Fruit fly (Drosophila melanogaster) whole organism, embryonic: ENCODE results near the gene rols.

Source experiments
- ATbp ChIP-seq: fragments of 200-800 bp; sonication (Bioruptor generic); optimal IDR thresholded peaks from 2 replicates; lab custom pipeline; 2017; ENCODE audit warnings: missing biosample characterization, mild to moderate bottlenecking, missing genetic modification characterization, missing genetic modification reagents
- Bgb ChIP-seq: fragments of 200-800 bp; sonication (Bioruptor generic); IDR thresholded peaks from 2 replicates; pipeline ENCODE4 v1.3.6; 2022; ENCODE audit warnings: missing biosample characterization, missing genetic modification characterization; ENCODE audit not compliant: partially characterized antibody
- CG1024 ChIP-seq: fragments of 200-800 bp; sonication (Bioruptor generic); IDR thresholded peaks from 2 replicates; pipeline ENCODE4 v1.3.6; 2022; ENCODE audit warnings: missing biosample characterization, missing genetic modification characterization
- CG10267 ChIP-seq: fragments of 200-800 bp; sonication (Bioruptor generic); optimal IDR thresholded peaks from 2 replicates; lab custom pipeline; 2018; ENCODE audit warnings: missing biosample characterization, mild to moderate bottlenecking, missing genetic modification characterization, moderate library complexity
- CG10431 ChIP-seq: fragments of 200-800 bp; sonication (Bioruptor generic); optimal IDR thresholded peaks from 3 replicates; lab custom pipeline; 2018; ENCODE audit warnings: missing biosample characterization, mild to moderate bottlenecking, missing genetic modification characterization
- CG10654 ChIP-seq: fragments of 200-800 bp; sonication (Bioruptor generic); optimal IDR thresholded peaks from 2 replicates; lab custom pipeline; 2016; ENCODE audit warnings: missing biosample characterization, missing genetic modification characterization
- CG12071 ChIP-seq: fragments of 200-800 bp; sonication (Bioruptor generic); optimal IDR thresholded peaks from 3 replicates; lab custom pipeline; 2018; ENCODE audit warnings: missing biosample characterization, mild to moderate bottlenecking, missing genetic modification characterization
- CG12769 ChIP-seq: fragments of 200-800 bp; sonication (Bioruptor generic); optimal IDR thresholded peaks from 2 replicates; lab custom pipeline; 2019; ENCODE audit warnings: missing biosample characterization, mild to moderate bottlenecking, missing genetic modification characterization, moderate library complexity
- CG13624 ChIP-seq: fragments of 200-800 bp; sonication (Bioruptor generic); optimal IDR thresholded peaks from 2 replicates; lab custom pipeline; 2016; ENCODE audit warnings: missing biosample characterization, missing genetic modification characterization
- CG16779 ChIP-seq: fragments of 200-800 bp; sonication (Bioruptor generic); IDR thresholded peaks from 2 replicates; pipeline ENCODE4 v1.3.6; 2022; ENCODE audit warnings: missing biosample characterization, missing genetic modification characterization
- CG17361 ChIP-seq: fragments of 200-800 bp; sonication (Bioruptor generic); IDR thresholded peaks from 3 replicates; pipeline ENCODE4 v1.3.6; 2022; ENCODE audit warnings: missing biosample characterization, missing genetic modification characterization
- CG17912 ChIP-seq: fragments of 200-800 bp; sonication (Bioruptor generic); optimal IDR thresholded peaks from 2 replicates; lab custom pipeline; 2018; ENCODE audit warnings: missing biosample characterization, mild to moderate bottlenecking, missing genetic modification characterization
- CG18599 ChIP-seq: fragments of 200-800 bp; sonication (Bioruptor generic); optimal IDR thresholded peaks from 3 replicates; lab custom pipeline; 2017; ENCODE audit warnings: missing biosample characterization, missing genetic modification characterization, mild to moderate bottlenecking, moderate library complexity, missing genetic modification reagents
- CG18764 ChIP-seq: fragments of 200-800 bp; sonication (Bioruptor generic); optimal IDR thresholded peaks from 3 replicates; lab custom pipeline; 2016; ENCODE audit warnings: missing biosample characterization, missing genetic modification characterization
- CG2678 ChIP-seq: fragments of 200-800 bp; sonication (Bioruptor generic); optimal IDR thresholded peaks from 3 replicates; lab custom pipeline; 2019; ENCODE audit warnings: missing biosample characterization, mild to moderate bottlenecking, missing genetic modification characterization, moderate library complexity
- CG30431 ChIP-seq: fragments of 200-800 bp; sonication (Bioruptor generic); optimal IDR thresholded peaks from 2 replicates; lab custom pipeline; 2017; ENCODE audit warnings: missing biosample characterization, missing genetic modification characterization
- CG31365 ChIP-seq: fragments of 200-800 bp; sonication (Bioruptor generic); optimal IDR thresholded peaks from 2 replicates; lab custom pipeline; 2018; ENCODE audit warnings: missing biosample characterization, mild to moderate bottlenecking, missing genetic modification characterization
- CG32772 ChIP-seq: fragments of 200-800 bp; sonication (Bioruptor generic); IDR thresholded peaks from 2 replicates; pipeline ENCODE4 v1.3.6; 2022; ENCODE audit warnings: missing biosample characterization, missing genetic modification characterization
- CG6683 ChIP-seq: fragments of 200-800 bp; sonication (Bioruptor generic); optimal IDR thresholded peaks from 2 replicates; lab custom pipeline; 2017; ENCODE audit warnings: missing biosample characterization, mild to moderate bottlenecking, missing genetic modification characterization, missing genetic modification reagents
- CG6791 ChIP-seq: fragments of 200-800 bp; sonication (Bioruptor generic); IDR thresholded peaks from 3 replicates; pipeline ENCODE4 v1.3.6; 2022; ENCODE audit warnings: missing biosample characterization, missing genetic modification characterization; ENCODE audit not compliant: partially characterized antibody
- CG6854 ChIP-seq: fragments of 200-800 bp; sonication (Bioruptor generic); optimal IDR thresholded peaks from 3 replicates; lab custom pipeline; 2017; ENCODE audit warnings: missing biosample characterization, mild to moderate bottlenecking, missing genetic modification characterization
- CG9727 ChIP-seq: fragments of 200-800 bp; sonication (Bioruptor generic); optimal IDR thresholded peaks from 3 replicates; lab custom pipeline; 2017; ENCODE audit warnings: missing biosample characterization, mild to moderate bottlenecking, missing genetic modification characterization
- CG9932 ChIP-seq: fragments of 200-800 bp; sonication (Bioruptor generic); IDR thresholded peaks from 2 replicates; pipeline ENCODE4 v1.3.6; 2022; ENCODE audit warnings: missing biosample characterization, missing genetic modification characterization
- Deaf1 ChIP-seq: fragments of 200-800 bp; optimal IDR thresholded peaks from 3 replicates; lab custom pipeline; 2019; ENCODE audit warnings: missing biosample characterization, mild to moderate bottlenecking, missing genetic modification characterization, moderate library complexity
- Fer2 ChIP-seq: fragments of 200-800 bp; sonication (Bioruptor generic); optimal IDR thresholded peaks from 2 replicates; lab custom pipeline; 2018; ENCODE audit warnings: missing biosample characterization, mild to moderate bottlenecking, missing genetic modification characterization, moderate library complexity
- Hr78 ChIP-seq, 2 experiments: fragments of 200-800 bp in 1 of 2; fragments of >200 bp in 1 of 2; sonication (Bioruptor generic) in 1 of 2; optimal IDR thresholded peaks; 2 replicates each; lab custom pipeline; 2017 to 2019; ENCODE audit warnings: missing biosample characterization in 2 of 2, missing genetic modification characterization in 2 of 2, mild to moderate bottlenecking in 1 of 2, moderate library complexity in 1 of 2
- Opbp ChIP-seq: fragments of 200-800 bp; sonication (Bioruptor generic); IDR thresholded peaks from 3 replicates; pipeline ENCODE4 v1.3.6; 2022; ENCODE audit warnings: missing biosample characterization, missing genetic modification characterization; ENCODE audit not compliant: partially characterized antibody
- Sry-δ ChIP-seq: fragments of 200-800 bp; sonication (Bioruptor generic); optimal IDR thresholded peaks from 2 replicates; lab custom pipeline; 2016; ENCODE audit warnings: missing biosample characterization, missing genetic modification characterization
- Tbp ChIP-seq: fragments of >200 bp; optimal IDR thresholded peaks from 2 replicates; lab custom pipeline; 2018; ENCODE audit warnings: missing biosample characterization, missing genetic modification characterization
- ase ChIP-seq: fragments of 200-800 bp; sonication (Bioruptor generic); IDR thresholded peaks from 3 replicates; pipeline ENCODE4 v1.3.6; 2022; ENCODE audit warnings: missing biosample characterization, missing genetic modification characterization
- cad ChIP-seq: fragments of >200 bp; optimal IDR thresholded peaks from 2 replicates; lab custom pipeline; 2017; ENCODE audit warnings: missing biosample characterization, missing genetic modification characterization
- cato ChIP-seq: fragments of 200-800 bp; sonication (Bioruptor generic); optimal IDR thresholded peaks from 2 replicates; lab custom pipeline; 2016; ENCODE audit warnings: missing biosample characterization, missing genetic modification characterization, borderline replicate concordance
- dysf ChIP-seq: fragments of 200-800 bp; sonication (Bioruptor generic); IDR thresholded peaks from 3 replicates; pipeline ENCODE4 v1.3.6; 2022; ENCODE audit warnings: missing biosample characterization, missing genetic modification characterization
- gro ChIP-seq: fragments of 200-800 bp; sonication (Bioruptor generic); optimal IDR thresholded peaks from 2 replicates; lab custom pipeline; 2016; ENCODE audit warnings: missing biosample characterization, missing genetic modification characterization
- her ChIP-seq: fragments of 200-800 bp; sonication (Bioruptor generic); optimal IDR thresholded peaks from 2 replicates; lab custom pipeline; 2016; ENCODE audit warnings: missing biosample characterization, missing genetic modification characterization
- jigr1 ChIP-seq: fragments of 200-800 bp; sonication (Bioruptor generic); IDR thresholded peaks from 3 replicates; pipeline ENCODE4 v1.3.6; 2022; ENCODE audit warnings: missing biosample characterization, missing genetic modification characterization
- mam ChIP-seq: fragments of 200-800 bp; sonication (Bioruptor generic); optimal IDR thresholded peaks from 3 replicates; lab custom pipeline; 2016; ENCODE audit warnings: missing biosample characterization, missing genetic modification characterization
- onecut ChIP-seq: fragments of 200-800 bp; sonication (Bioruptor generic); IDR thresholded peaks from 2 replicates; pipeline ENCODE4 v1.3.6; 2022; ENCODE audit warnings: missing biosample characterization, missing genetic modification characterization
- org-1 ChIP-seq: fragments of 200-800 bp; sonication (Bioruptor generic); optimal IDR thresholded peaks from 2 replicates; lab custom pipeline; 2017; ENCODE audit warnings: missing biosample characterization, missing genetic modification characterization
- pho ChIP-seq: fragments of 200-800 bp; sonication (Bioruptor generic); optimal IDR thresholded peaks from 2 replicates; lab custom pipeline; 2016; ENCODE audit warnings: missing biosample characterization, missing genetic modification characterization
- salm ChIP-seq: fragments of 200-800 bp; sonication (Bioruptor generic); optimal IDR thresholded peaks from 2 replicates; lab custom pipeline; 2018; ENCODE audit warnings: missing biosample characterization, mild to moderate bottlenecking, missing genetic modification characterization
- sens-2 ChIP-seq: fragments of 200-800 bp; sonication (Bioruptor generic); IDR thresholded peaks from 2 replicates; pipeline ENCODE4 v1.3.6; 2022; ENCODE audit warnings: missing biosample characterization, missing genetic modification characterization
- slou ChIP-seq: fragments of 200-800 bp; sonication (Bioruptor generic); optimal IDR thresholded peaks from 3 replicates; lab custom pipeline; 2016; ENCODE audit warnings: missing biosample characterization, missing genetic modification characterization
- sug ChIP-seq: fragments of 200-800 bp; optimal IDR thresholded peaks from 2 replicates; lab custom pipeline; 2019; ENCODE audit warnings: missing biosample characterization, mild to moderate bottlenecking, missing genetic modification characterization, moderate library complexity
- toy ChIP-seq: fragments of 200-800 bp; sonication (Bioruptor generic); IDR thresholded peaks from 2 replicates; pipeline ENCODE4 v1.3.6; 2022; ENCODE audit warnings: missing biosample characterization, missing genetic modification characterization
- tup ChIP-seq: fragments of 200-800 bp; sonication (Bioruptor generic); optimal IDR thresholded peaks from 2 replicates; lab custom pipeline; 2016; ENCODE audit warnings: missing biosample characterization, mild to moderate bottlenecking, missing genetic modification characterization, moderate library complexity
- tx ChIP-seq: fragments of 200-800 bp; sonication (Bioruptor generic); optimal IDR thresholded peaks from 2 replicates; lab custom pipeline; 2016; ENCODE audit warnings: missing biosample characterization, missing genetic modification characterization
- vvl ChIP-seq: fragments of 200-800 bp; sonication (Bioruptor generic); IDR thresholded peaks from 2 replicates; pipeline ENCODE4 v1.3.6; 2022; ENCODE audit warnings: missing biosample characterization, missing genetic modification characterization
- zf30C ChIP-seq: fragments of 200-800 bp; sonication (Bioruptor generic); optimal IDR thresholded peaks from 3 replicates; lab custom pipeline; 2018; ENCODE audit warnings: missing biosample characterization, mild to moderate bottlenecking, missing genetic modification characterization

The rols gene

DNA sequence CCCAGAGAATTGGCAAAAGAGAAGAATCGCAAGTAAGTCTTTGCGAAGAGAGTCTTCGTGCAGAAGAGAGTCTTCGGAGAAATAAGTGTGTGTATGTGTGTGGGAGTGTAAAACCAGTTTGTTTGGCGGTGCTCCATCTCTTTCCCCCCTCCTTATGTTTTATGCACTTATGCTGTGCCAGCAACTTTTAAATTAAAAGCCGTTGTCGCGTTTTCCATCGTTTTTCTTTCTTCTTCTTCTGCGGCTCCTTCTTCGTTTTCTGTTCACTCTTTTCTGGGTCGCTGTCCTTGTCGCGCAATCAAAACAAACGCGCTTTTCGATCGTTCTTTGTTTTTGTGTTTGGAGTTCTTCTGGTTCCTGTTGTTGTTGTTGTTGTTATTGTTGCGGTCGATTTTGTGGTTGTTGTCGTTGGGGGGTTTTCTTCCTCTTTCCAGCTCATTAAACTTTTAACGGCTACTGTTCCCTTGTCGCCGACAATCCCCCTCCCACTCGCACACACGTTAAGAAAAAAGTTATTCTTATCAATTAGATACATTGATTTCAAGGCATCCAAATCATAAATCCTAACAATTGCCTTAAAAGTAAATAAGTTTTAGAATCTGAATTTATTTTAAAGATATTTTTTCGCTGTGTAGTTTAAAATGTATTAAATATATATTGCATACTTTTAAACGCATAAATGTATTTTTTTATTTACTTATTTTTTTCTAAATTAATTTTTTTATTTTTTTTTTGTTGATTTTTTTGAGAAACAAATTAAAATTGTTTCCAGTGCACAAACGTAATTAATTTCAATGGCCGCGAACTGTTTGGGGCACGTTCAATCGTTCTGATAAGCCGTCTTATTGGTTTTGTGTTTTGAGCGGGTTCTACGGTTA, 46.7 kb upstream of the rols start (continued):
- TF ChIP-seq zf30C (peak; percentile 71), CG18764 (GFP tag; lab: Kevin White, UChicago) (peak; percentile 62), CG6791 (GFP tag; lab: Robert Waterston, UW) (no peak), Tbp (GFP tag; lab: Kevin White, UChicago) (no peak), her (GFP tag; lab: Kevin White, UChicago) (no peak), CG12769 (tag; lab: Kevin White, UChicago) (no peak), onecut (GFP tag; lab: Robert Waterston, UW) (peak; percentile 40), CG1024 (GFP tag; lab: Robert Waterston, UW) (no peak), Deaf1 (peak; percentile 70), cato (peak; percentile 60), Opbp (GFP tag; lab: Robert Waterston, UW) (no peak), org-1 (GFP tag; lab: Kevin White, UChicago) (peak; percentile 49), CG10654 (peak; percentile 60), gro (GFP tag; lab: Kevin White, UChicago) (no peak), CG10431 (GFP tag; lab: Kevin White, UChicago) (peak; percentile 63), Sry-δ (GFP tag; lab: Kevin White, UChicago) (no peak), CG9727 (GFP tag; lab: Kevin White, UChicago) (peak; percentile 90), CG31365 (no peak), CG2678 (peak; percentile 95), toy (GFP tag; lab: Robert Waterston, UW) (no peak), cad (no peak), mam (GFP tag; lab: Kevin White, UChicago) (peak; percentile 27), CG10267 (tag; lab: Kevin White, UChicago) (peak; percentile 87), CG17912 (GFP tag; lab: Kevin White, UChicago) (no peak), Bgb (GFP tag; lab: Robert Waterston, UW) (no peak), Fer2 (peak; percentile 39), vvl (GFP tag; lab: Robert Waterston, UW) (peak; percentile 79), CG12071 (no peak), CG6854 (GFP tag; lab: Kevin White, UChicago) (peak; percentile 14), slou (GFP tag; lab: Kevin White, UChicago) (no peak), sens-2 (GFP tag; lab: Robert Waterston, UW) (no peak), salm (tag; lab: Kevin White, UChicago) (peak; percentile 53), CG30431 (GFP tag; lab: Kevin White, UChicago) (peak; percentile 38), jigr1 (no peak; the same call in 2 of the 3 replicates), CG18599 (GFP tag; lab: Kevin White, UChicago) (no peak), tup (GFP tag; lab: Kevin White, UChicago) (no peak), Hr78 (GFP tag; optimal IDR thresholded peaks at IDR 0.05; lab: Kevin White, UChicago) (peak in 1 of 2 experiments; percentile 77), sug (tag; lab: Kevin White, UChicago) (peak; percentile 58), ATbp (GFP tag; lab: Kevin White, UChicago) (peak; percentile 47), tx (no peak), pho (GFP tag; lab: Kevin White, UChicago) (no peak), ase (GFP tag; lab: Robert Waterston, UW) (0 out of 3 replicates have a peak, but pooled peaks have one; percentile 57), CG6683 (GFP tag; lab: Kevin White, UChicago) (peak; percentile 71), CG13624 (peak; percentile 47), CG16779 (GFP tag; lab: Robert Waterston, UW) (no peak), CG17361 (peak; percentile 98), CG32772 (GFP tag; lab: Robert Waterston, UW) (peak; percentile 65; the same call in 1 of the 2 replicates), CG9932 (GFP tag; lab: Robert Waterston, UW) (no peak; the same call in 1 of the 2 replicates), dysf (GFP tag; lab: Robert Waterston, UW) (peak; percentile 85)
